Fruit fly (Drosophila melanogaster) whole organism, wandering third instar larva: ENCODE measurements around the gene Sec24CD.

Source experiments
- CG32264 ChIP-seq: fragments of 200-800 bp; sonication (Bioruptor generic); optimal IDR thresholded peaks from 2 replicates; lab custom pipeline; 2016; ENCODE audit warnings: missing biosample characterization, missing genetic modification characterization
- CG9705 ChIP-seq: fragments of 200-800 bp; sonication (Bioruptor generic); optimal IDR thresholded peaks from 2 replicates; lab custom pipeline; 2018; ENCODE audit warnings: missing biosample characterization, mild to moderate bottlenecking, missing genetic modification characterization
- Dfd ChIP-seq: fragments of >200 bp; optimal IDR thresholded peaks from 2 replicates; lab custom pipeline; 2017; ENCODE audit warnings: missing biosample characterization, missing genetic modification characterization
- Dif ChIP-seq: fragments of 200-275, 200-300 bp; sonication (Bioruptor generic); optimal IDR thresholded peaks from 2 replicates; lab custom pipeline; 2018; ENCODE audit warnings: missing biosample characterization, missing genetic modification characterization; ENCODE audit not compliant: partially characterized antibody
- GATAd ChIP-seq: sonication (Bioruptor generic); optimal IDR thresholded peaks from 2 replicates; lab custom pipeline; 2016; ENCODE audit warnings: missing biosample characterization, missing genetic modification characterization
- HLH106 ChIP-seq: fragments of 200-800 bp; optimal IDR thresholded peaks from 3 replicates; lab custom pipeline; 2019; ENCODE audit warnings: missing biosample characterization, mild to moderate bottlenecking, missing genetic modification characterization, moderate library complexity
- Hnf4 ChIP-seq: fragments of 200-800 bp; sonication (Bioruptor generic); optimal IDR thresholded peaks from 2 replicates; lab custom pipeline; 2016; ENCODE audit warnings: missing biosample characterization, mild to moderate bottlenecking, missing genetic modification characterization
- Hr78 ChIP-seq: fragments of >200 bp; optimal IDR thresholded peaks from 2 replicates; lab custom pipeline; 2017; ENCODE audit warnings: missing biosample characterization, missing genetic modification characterization
- Hr83 ChIP-seq: fragments of 200-300 bp; sonication (Bioruptor generic); optimal IDR thresholded peaks from 2 replicates; lab custom pipeline; 2016; ENCODE audit warnings: missing biosample characterization, mild to moderate bottlenecking, missing genetic modification characterization, moderate library complexity; ENCODE audit not compliant: poor library complexity, severe bottlenecking
- Jra ChIP-seq: sonication (Bioruptor generic); optimal IDR thresholded peaks from 2 replicates; lab custom pipeline; 2016; ENCODE audit warnings: missing biosample characterization, missing genetic modification characterization
- Mio ChIP-seq: sonication (Bioruptor generic); optimal IDR thresholded peaks from 2 replicates; lab custom pipeline; 2016; ENCODE audit warnings: missing biosample characterization, missing genetic modification characterization
- N ChIP-seq: fragments of >200 bp; optimal IDR thresholded peaks from 2 replicates; lab custom pipeline; 2018; ENCODE audit warnings: missing biosample characterization, missing external identifiers, missing genetic modification characterization
- OdsH ChIP-seq: fragments of 200-800 bp; sonication (Bioruptor generic); optimal IDR thresholded peaks from 2 replicates; lab custom pipeline; 2016; ENCODE audit warnings: missing biosample characterization, mild to moderate bottlenecking, missing genetic modification characterization
- Rel ChIP-seq, 2 experiments: fragments of 200-800 bp; sonication (Bioruptor generic) in 1 of 2; optimal IDR thresholded peaks; 2 replicates in 1 of 2; 3 replicates in 1 of 2; lab custom pipeline; 2016 to 2019; ENCODE audit warnings: mild to moderate bottlenecking in 2 of 2, missing biosample characterization in 2 of 2, missing genetic modification characterization in 2 of 2, moderate library complexity in 1 of 2
- Sp1 ChIP-seq: fragments of 200-800 bp; sonication (Bioruptor generic); optimal IDR thresholded peaks from 3 replicates; lab custom pipeline; 2019; ENCODE audit warnings: missing biosample characterization, mild to moderate bottlenecking, missing genetic modification characterization, moderate library complexity
- Vsx2 ChIP-seq: fragments of 200-300, 225-300 bp; sonication (Bioruptor generic); optimal IDR thresholded peaks from 2 replicates; lab custom pipeline; 2018; ENCODE audit warnings: missing biosample characterization, missing genetic modification characterization; ENCODE audit not compliant: partially characterized antibody
- br ChIP-seq: fragments of 200-800 bp; sonication (Bioruptor generic); optimal IDR thresholded peaks from 2 replicates; lab custom pipeline; 2016; ENCODE audit warnings: missing biosample characterization, missing genetic modification characterization
- dmrt93B ChIP-seq: fragments of 200-800 bp; sonication (Bioruptor generic); optimal IDR thresholded peaks from 2 replicates; lab custom pipeline; 2018; ENCODE audit warnings: missing biosample characterization, mild to moderate bottlenecking, missing genetic modification characterization
- dsf ChIP-seq: sonication (Bioruptor generic); optimal IDR thresholded peaks from 2 replicates; lab custom pipeline; 2016; ENCODE audit warnings: missing biosample characterization, missing genetic modification characterization, borderline replicate concordance
- ey ChIP-seq: fragments of 200-800 bp; sonication (Bioruptor generic); optimal IDR thresholded peaks from 2 replicates; lab custom pipeline; 2016; ENCODE audit warnings: missing biosample characterization, missing genetic modification characterization
- foxo ChIP-seq, 2 experiments: fragments of 200-800 bp; sonication (Bioruptor generic); optimal IDR thresholded peaks; 2 replicates in 1 of 2; 3 replicates in 1 of 2; lab custom pipeline; 2016 to 2017; ENCODE audit warnings: missing biosample characterization in 2 of 2, missing genetic modification characterization in 2 of 2
- fru ChIP-seq: fragments of 200-800 bp; sonication (Bioruptor generic); optimal IDR thresholded peaks from 3 replicates; lab custom pipeline; 2016; ENCODE audit warnings: missing biosample characterization, mild to moderate bottlenecking, missing genetic modification characterization
- h ChIP-seq: fragments of 200-800 bp; sonication (Bioruptor generic); optimal IDR thresholded peaks from 3 replicates; lab custom pipeline; 2016; ENCODE audit warnings: missing biosample characterization, mild to moderate bottlenecking, missing genetic modification characterization
- jim ChIP-seq: fragments of 175-275, 200-325 bp; sonication (Bioruptor generic); optimal IDR thresholded peaks from 2 replicates; lab custom pipeline; 2016; ENCODE audit warnings: missing biosample characterization, mild to moderate bottlenecking, missing genetic modification characterization
- lola ChIP-seq: fragments of >200 bp; optimal IDR thresholded peaks from 2 replicates; lab custom pipeline; 2017; ENCODE audit warnings: missing biosample characterization, missing genetic modification characterization
- pan ChIP-seq: fragments of >200 bp; optimal IDR thresholded peaks from 2 replicates; lab custom pipeline; 2017
- psq ChIP-seq: fragments of 200-800 bp; sonication (Bioruptor generic); optimal IDR thresholded peaks from 3 replicates; lab custom pipeline; 2017; ENCODE audit warnings: missing biosample characterization, mild to moderate bottlenecking, missing genetic modification characterization, moderate library complexity
- rgr ChIP-seq: fragments of 200-800 bp; sonication (Bioruptor generic); optimal IDR thresholded peaks from 3 replicates; lab custom pipeline; 2016; ENCODE audit warnings: missing biosample characterization, mild to moderate bottlenecking, missing genetic modification characterization
- sv ChIP-seq: fragments of 200-800 bp; sonication (Bioruptor generic); optimal IDR thresholded peaks from 3 replicates; lab custom pipeline; 2016; ENCODE audit warnings: missing biosample characterization, missing genetic modification characterization
- tai ChIP-seq: sonication (Bioruptor generic); optimal IDR thresholded peaks from 2 replicates; lab custom pipeline; 2016; ENCODE audit warnings: missing biosample characterization, missing genetic modification characterization
- usp ChIP-seq: fragments of >200 bp; optimal IDR thresholded peaks from 2 replicates; lab custom pipeline; 2017; ENCODE audit warnings: missing biosample characterization, missing genetic modification characterization
- woc ChIP-seq: sonication (Bioruptor generic); optimal IDR thresholded peaks from 2 replicates; lab custom pipeline; 2016; ENCODE audit warnings: missing biosample characterization, mild to moderate bottlenecking, missing genetic modification characterization

Gene Sec24CD

DNA sequence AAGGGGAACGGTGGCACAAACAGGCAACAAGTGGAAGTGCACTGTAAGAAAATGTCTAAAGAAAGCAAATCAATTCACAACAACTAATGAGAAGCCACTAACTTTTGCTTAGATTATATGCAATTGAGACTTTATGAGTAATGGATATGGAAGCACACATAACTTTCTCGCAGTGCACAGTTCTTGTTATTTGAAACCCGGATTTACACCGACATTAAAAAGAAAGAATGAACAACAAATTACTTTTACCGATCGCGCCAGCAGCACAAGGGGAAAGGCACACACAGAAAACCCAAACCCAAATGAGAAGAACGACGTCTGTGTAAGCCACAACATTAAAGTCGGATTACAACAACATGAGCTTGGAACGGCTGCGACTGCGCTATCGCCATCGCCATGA, 47.5 kb downstream of the Sec24CD start (continued):
- TF ChIP-seq Hr83 (GFP tag; lab: Kevin White, UChicago): no peak
- TF ChIP-seq Mio (GFP tag; lab: Kevin White, UChicago): no peak
- TF ChIP-seq Sp1 (GFP tag; lab: Kevin White, UChicago): peak; percentile 41
- TF ChIP-seq Dif (GFP tag; lab: Kevin White, UChicago): no peak
- peak; percentile 48 for TF ChIP-seq dmrt93B
- TF ChIP-seq lola (GFP tag; lab: Kevin White, UChicago): no peak

DNA sequence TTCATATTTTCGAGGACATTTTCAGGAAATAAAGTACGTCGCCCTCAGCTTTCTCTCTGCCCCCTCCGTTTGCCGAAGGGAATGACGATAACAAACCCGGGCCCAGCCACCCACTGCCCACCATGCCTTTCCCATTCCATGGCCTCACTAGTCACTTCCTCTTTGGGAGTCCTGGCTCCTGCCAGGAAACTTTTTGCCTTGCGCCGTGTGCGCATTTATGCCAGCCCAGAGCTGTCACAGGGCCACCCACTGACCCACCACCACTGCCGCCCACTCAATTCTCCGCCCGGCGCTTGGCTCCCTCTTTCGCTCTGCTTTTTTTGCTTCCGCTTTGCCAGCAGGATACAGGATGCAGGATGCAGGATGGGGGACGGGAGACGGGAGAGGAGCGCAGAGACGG, 49.2 kb downstream of the Sec24CD start:
- TF ChIP-seq Jra (no peak), Hnf4 (GFP tag; lab: Kevin White, UChicago) (no peak), GATAd (no peak), Hr83 (GFP tag; lab: Kevin White, UChicago) (no peak), dmrt93B (no peak), usp (GFP tag; lab: Kevin White, UChicago) (no peak), br (GFP tag; lab: Kevin White, UChicago) (no peak), Mio (GFP tag; lab: Kevin White, UChicago) (no peak), foxo (GFP tag; optimal IDR thresholded peaks at IDR 0.05; lab: Kevin White, UChicago) (no peak), ey (no peak), pan (no peak), OdsH (GFP tag; lab: Kevin White, UChicago) (no peak), woc (no peak), Dfd (GFP tag; lab: Kevin White, UChicago) (no peak), Rel (GFP tag; optimal IDR thresholded peaks at IDR 0.05; lab: Kevin White, UChicago) (no peak), Rel (tag; optimal IDR thresholded peaks at IDR 0.05; lab: Kevin White, UChicago) (no peak), h (GFP tag; lab: Kevin White, UChicago) (no peak)

DNA sequence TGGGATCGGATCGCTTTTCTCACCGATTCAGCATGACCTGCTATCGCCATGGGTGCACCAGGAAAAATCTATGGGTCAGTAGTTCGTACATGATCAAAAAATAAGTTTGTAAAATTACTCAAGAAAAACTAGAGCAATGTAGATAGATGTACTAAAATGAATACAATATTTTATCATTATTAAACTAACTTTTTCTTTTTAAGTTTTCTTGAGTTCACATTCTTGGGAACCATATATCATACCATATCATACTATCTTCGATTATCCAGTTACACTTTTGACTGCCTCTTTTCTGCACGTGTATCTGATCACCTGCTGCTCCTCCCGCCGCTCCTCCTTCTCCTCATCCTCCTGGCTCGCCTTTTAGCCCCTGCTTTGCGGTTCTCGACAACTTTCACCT, 51.3 kb downstream of the Sec24CD start:
- TF ChIP-seq rgr (no peak), GATAd (no peak), foxo (GFP tag; optimal IDR thresholded peaks at IDR 0.05; lab: Kevin White, UChicago) (no peak), Dif (GFP tag; lab: Kevin White, UChicago) (no peak), Vsx2 (GFP tag; lab: Kevin White, UChicago) (no peak), HLH106 (tag; lab: Kevin White, UChicago) (no peak), CG9705 (GFP tag; lab: Kevin White, UChicago) (no peak), dsf (GFP tag; lab: Kevin White, UChicago) (no peak), CG32264 (no peak), tai (no peak), Hr78 (GFP tag; lab: Kevin White, UChicago) (no peak), woc (no peak), Sp1 (GFP tag; lab: Kevin White, UChicago) (no peak), OdsH (GFP tag; lab: Kevin White, UChicago) (no peak), Mio (GFP tag; lab: Kevin White, UChicago) (no peak)

DNA sequence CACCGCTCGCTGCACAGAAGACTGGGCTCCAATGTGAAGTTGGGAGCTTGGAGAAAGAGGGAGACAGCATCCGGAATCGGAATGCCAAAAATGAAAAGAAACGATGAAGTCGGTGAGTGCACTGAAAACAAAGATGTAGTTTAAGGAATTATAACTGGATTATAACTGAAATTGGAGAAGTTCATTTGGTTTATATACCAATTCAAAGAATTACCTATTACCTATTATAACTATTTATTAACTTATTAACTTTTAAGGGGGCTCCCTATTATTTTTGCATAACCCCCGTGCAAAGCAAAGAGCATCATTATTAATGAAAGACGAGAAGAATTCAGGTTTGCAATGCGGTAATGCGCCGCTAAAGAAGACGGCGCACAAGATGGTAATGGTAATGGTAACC, 52.0 kb downstream of the Sec24CD start:
- TF ChIP-seq CG9705 (GFP tag; lab: Kevin White, UChicago) (no peak), Vsx2 (GFP tag; lab: Kevin White, UChicago) (no peak), fru (GFP tag; lab: Kevin White, UChicago) (peak; percentile 2), h (GFP tag; lab: Kevin White, UChicago) (peak; percentile 16), rgr (peak; percentile 16), Hnf4 (GFP tag; lab: Kevin White, UChicago) (no peak)

DNA sequence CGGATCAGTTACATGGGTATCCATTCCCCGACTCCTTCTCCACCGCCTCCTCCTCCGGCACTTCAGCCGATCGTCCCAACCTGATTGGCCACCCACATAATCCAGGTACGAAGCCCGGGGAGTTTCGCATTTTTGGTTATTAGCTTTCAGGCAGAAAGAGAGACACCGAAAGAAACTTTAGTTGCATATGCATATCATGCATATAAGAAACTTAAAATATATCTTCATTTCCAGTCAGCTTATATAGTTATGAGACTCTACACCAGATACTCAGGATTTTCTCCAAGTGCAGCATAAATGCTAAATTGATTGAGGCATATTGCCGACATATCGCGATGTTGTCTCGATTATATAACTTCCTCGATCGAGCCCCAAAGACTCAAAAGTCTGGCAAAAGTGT, 52.5 kb downstream of the Sec24CD start:
- TF ChIP-seq dsf (GFP tag; lab: Kevin White, UChicago) (no peak), pan (no peak), sv (GFP tag; lab: Kevin White, UChicago) (no peak), Sp1 (GFP tag; lab: Kevin White, UChicago) (no peak), psq (no peak), Hnf4 (GFP tag; lab: Kevin White, UChicago) (no peak), N (no peak), jim (GFP tag; lab: Kevin White, UChicago) (no peak), Mio (GFP tag; lab: Kevin White, UChicago) (no peak), Vsx2 (GFP tag; lab: Kevin White, UChicago) (no peak), woc (no peak), Rel (GFP tag; optimal IDR thresholded peaks at IDR 0.05; lab: Kevin White, UChicago) (no peak), Rel (tag; optimal IDR thresholded peaks at IDR 0.05; lab: Kevin White, UChicago) (no peak), foxo (GFP tag; optimal IDR thresholded peaks at IDR 0.05; lab: Kevin White, UChicago) (no peak)
